Worm (Caenorhabditis elegans): ENCODE data around the gene ncx-5.

The ncx-5 gene

ce11 chrV:10463276-10463675 lies 26.6 kb downstream of the ncx-5 start, which contains the start of gene F22E12.3:
Gene F22E12.3 (minus strand): TSS chrV:10463376.
- TF ChIP-seq ceh-8 (GFP tag; optimal IDR thresholded peaks at IDR 0.05) (no peak), pqm-1 (tag; optimal IDR thresholded peaks at IDR 0.05) (no peak), lir-3 (tag; optimal IDR thresholded peaks at IDR 0.05; ENCODE audit: poor library complexity) (no peak), skn-1 (tag; optimal IDR thresholded peaks at IDR 0.05) (no peak), snu-23 (GFP tag; optimal IDR thresholded peaks at IDR 0.05) (no peak), fkh-4 (tag; optimal IDR thresholded peaks at IDR 0.05; ENCODE audit: borderline replicate concordance) (no peak), C34B4.2 (tag; optimal IDR thresholded peaks at IDR 0.05) (no peak)

- TF ChIP-seq nhr-85 (tag) = peak; percentile 32
- TF ChIP-seq unc-130 (tag; optimal IDR thresholded peaks at IDR 0.05) = no peak
Measured at ce11 chrV:10462066-10462465, 27.8 kb downstream of the ncx-5 start, which contains the start of gene chw-1. Gene chw-1 (plus strand): TSS chrV:10462282.

ce11 chrV:10460685-10461084 lies 29.2 kb downstream of the ncx-5 start:
- TF ChIP-seq egl-13 (tag; optimal IDR thresholded peaks at IDR 0.05) (no peak), fkh-4 (tag; optimal IDR thresholded peaks at IDR 0.05; ENCODE audit: borderline replicate concordance) (no peak), lsy-2 (tag; optimal IDR thresholded peaks at IDR 0.05) (peak in 1 of 2 experiments; percentile 29), nhr-20 (tag; optimal IDR thresholded peaks at IDR 0.05) (peak; percentile 31), sup-37 (GFP tag; optimal IDR thresholded peaks at IDR 0.05) (no peak), snu-23 (GFP tag; optimal IDR thresholded peaks at IDR 0.05) (peak; percentile 30), nhr-71 (tag; optimal IDR thresholded peaks at IDR 0.05) (peak; percentile 37), lin-14 (GFP tag; optimal IDR thresholded peaks at IDR 0.05) (peak; percentile 74), grh-1 (GFP tag; IDR thresholded peaks at IDR 0.05) (peak; percentile 24; the same call in 1 of the 2 replicates), elt-3 (tag; optimal IDR thresholded peaks at IDR 0.05) (peak in 3 of 6 experiments; percentile 25 to 86 (median 69)), egl-27 (tag; optimal IDR thresholded peaks at IDR 0.05) (no peak), blmp-1 (tag; optimal IDR thresholded peaks at IDR 0.05) (peak; percentile 70), nhr-85 (tag) (peak; percentile 90), nhr-237 (tag; optimal IDR thresholded peaks at IDR 0.05) (no peak)

- TF ChIP-seq snu-23 (GFP tag; optimal IDR thresholded peaks at IDR 0.05) (no peak), ces-1 (GFP tag; optimal IDR thresholded peaks at IDR 0.05) (no peak), tlp-1 (tag; optimal IDR thresholded peaks at IDR 0.05) (no peak), unc-98 (GFP tag; IDR thresholded peaks at IDR 0.05) (no peak), dsc-1 (tag; optimal IDR thresholded peaks at IDR 0.05) (no peak), snpc-4 (tag; optimal IDR thresholded peaks at IDR 0.05) (no peak)
Measured at ce11 chrV:10457247-10457646, 32.7 kb downstream of the ncx-5 start, which contains the start of gene F22E12.1. Gene F22E12.1 (minus strand): TSS chrV:10457347.

ce11 chrV:10453466-10453865 lies 36.4 kb downstream of the ncx-5 start, which contains the start of gene Y32F6A.5:
Gene Y32F6A.5 (minus strand): TSS chrV:10453605.
- TF ChIP-seq pqm-1 (tag; optimal IDR thresholded peaks at IDR 0.05) = no peak
- TF ChIP-seq aha-1 (tag; optimal IDR thresholded peaks at IDR 0.05) = no peak
- peak; percentile 25 for TF ChIP-seq rnt-1 (tag; optimal IDR thresholded peaks at IDR 0.05)
- TF ChIP-seq nhr-28 (tag; optimal IDR thresholded peaks at IDR 0.05) = no peak
- no peak for TF ChIP-seq zag-1 (tag; optimal IDR thresholded peaks at IDR 0.05)
- no peak for TF ChIP-seq skn-1 (tag; optimal IDR thresholded peaks at IDR 0.05)
- TF ChIP-seq ets-5 (GFP tag; IDR thresholded peaks at IDR 0.05) = no peak

- TF ChIP-seq dpl-1 (GFP tag; optimal IDR thresholded peaks at IDR 0.05) (peak; percentile 14 to 32 (median 19)), fkh-4 (tag; optimal IDR thresholded peaks at IDR 0.05; ENCODE audit: borderline replicate concordance) (peak; percentile 45), lin-15B (tag; optimal IDR thresholded peaks at IDR 0.05) (no peak), xbp-1 (tag; optimal IDR thresholded peaks at IDR 0.05) (peak; percentile 26), vab-15 (tag; optimal IDR thresholded peaks at IDR 0.05) (no peak), egl-13 (tag; optimal IDR thresholded peaks at IDR 0.05) (peak; percentile 3), ceh-88 (GFP tag; IDR thresholded peaks at IDR 0.05) (no peak), lin-35 (GFP tag; optimal IDR thresholded peaks at IDR 0.05) (peak; percentile 16 to 68), lin-13 (GFP tag; optimal IDR thresholded peaks at IDR 0.05) (no peak), fkh-10 (GFP tag; optimal IDR thresholded peaks at IDR 0.05) (no peak), snpc-4 (tag; optimal IDR thresholded peaks at IDR 0.05) (no peak), ztf-4 (tag; optimal IDR thresholded peaks at IDR 0.05) (no peak), C16A3.4 (tag; optimal IDR thresholded peaks at IDR 0.05) (no peak), nhr-76 (tag; optimal IDR thresholded peaks at IDR 0.05) (no peak)
Measured at ce11 chrV:10441135-10442024, 48.5 kb downstream of the ncx-5 start, which contains the start of gene pap-1. Gene pap-1 (plus strand): TSS chrV:10441974.

Data from whole organism, L1 larva.